Comparison of ENCODE assay signal across 1 worm cellular context in genomic region chrX:12452143-12452570, ce11.
A peak's percentile ranks its signal among the peaks of the same experiment; 100 is the strongest.
TF ChIP-seq lines count a peak whose summit lies in the region.

No protein-coding gene starts in this region.

TF ChIP-seq in whole organism, L1 larva, 84 proteins besides CTCF, POLR2A, EP300 and RAD21 (continued from another document):
- peak; percentile 60 for TF ChIP-seq swsn-7 (tag; optimal IDR thresholded peaks at IDR 0.05; lab: Kevin White, UChicago)
- peak; percentile 81 for TF ChIP-seq dsc-1 (tag; optimal IDR thresholded peaks at IDR 0.05; lab: Kevin White, UChicago)
- TF ChIP-seq ceh-82 (tag; optimal IDR thresholded peaks at IDR 0.05; lab: Kevin White, UChicago), result peak in 2 of 3 experiments; percentile 25 to 34
- peak; percentile 64 for TF ChIP-seq fkh-10 (GFP tag; optimal IDR thresholded peaks at IDR 0.05; lab: Kevin White, UChicago)
- peak; percentile 79 for TF ChIP-seq blmp-1 (tag; optimal IDR thresholded peaks at IDR 0.05; lab: Kevin White, UChicago)
- no peak for TF ChIP-seq hlh-17 (GFP tag; optimal IDR thresholded peaks at IDR 0.05; lab: Kevin White, UChicago; ENCODE audit: borderline replicate concordance)
- no peak for TF ChIP-seq nhr-11 (tag; optimal IDR thresholded peaks at IDR 0.05; lab: Kevin White, UChicago)
- TF ChIP-seq snu-23 (GFP tag; optimal IDR thresholded peaks at IDR 0.05; lab: Kevin White, UChicago), result peak; percentile 59
- peak; percentile 43 for TF ChIP-seq rnt-1 (tag; optimal IDR thresholded peaks at IDR 0.05; lab: Kevin White, UChicago)
- peak; percentile 12 for TF ChIP-seq sox-4 (tag; optimal IDR thresholded peaks at IDR 0.05; lab: Kevin White, UChicago)
- peak; percentile 26 for TF ChIP-seq unc-86 (tag; optimal IDR thresholded peaks at IDR 0.05; lab: Kevin White, UChicago)
- TF ChIP-seq nhr-71 (tag; optimal IDR thresholded peaks at IDR 0.05; lab: Kevin White, UChicago), result peak; percentile 60
- no peak for TF ChIP-seq alr-1 (tag; optimal IDR thresholded peaks at IDR 0.05; lab: Kevin White, UChicago; ENCODE audit: borderline replicate concordance)
- peak; percentile 24; the same call in 1 of the 2 replicates for TF ChIP-seq nhr-19 (GFP tag; conservative IDR thresholded peaks at IDR 0.05; lab: Robert Waterston, UW)
- peak in 1 of 2 experiments; percentile 21 for TF ChIP-seq ztf-11 (tag; optimal IDR thresholded peaks at IDR 0.05; lab: Kevin White, UChicago)
- peak; percentile 43 for TF ChIP-seq nhr-20 (tag; optimal IDR thresholded peaks at IDR 0.05; lab: Kevin White, UChicago)
- TF ChIP-seq mep-1 (tag; optimal IDR thresholded peaks at IDR 0.05; lab: Kevin White, UChicago), result peak; percentile 50
